Worm (Caenorhabditis elegans): ENCODE data around the gene K11D9.3.

ce11 chrIII:10806821-10807220 is 4.8 kb upstream of the K11D9.3 start:
- TF ChIP-seq zim-3 (tag; optimal IDR thresholded peaks at IDR 0.05): no peak
- TF ChIP-seq unc-130 (GFP tag; optimal IDR thresholded peaks at IDR 0.05): no peak
